Fruit fly (Drosophila melanogaster): ENCODE data around the gene CG6678.
A peak's percentile ranks its signal among the peaks of the same experiment; 100 is the strongest.

Gene CG6678

dm6 chr3R:21849988-21850460 is 36.8 kb upstream of the CG6678 start (continued):
- peak; percentile 21 for TF ChIP-seq CG18619 (GFP tag; optimal IDR thresholded peaks at IDR 0.05)
- no peak for TF ChIP-seq sr (GFP tag; IDR thresholded peaks at IDR 0.05)
- no peak for TF ChIP-seq CG5953 (GFP tag; IDR thresholded peaks at IDR 0.05)
- peak; percentile 27 for TF ChIP-seq Lhr (GFP tag; optimal IDR thresholded peaks at IDR 0.05)
- TF ChIP-seq CG31224 (GFP tag; IDR thresholded peaks at IDR 0.05), result no peak
- no peak for TF ChIP-seq CG4360 (GFP tag; IDR thresholded peaks at IDR 0.05)
- no peak for TF ChIP-seq CG6791 (GFP tag; IDR thresholded peaks at IDR 0.05; ENCODE audit: partially characterized antibody)
- TF ChIP-seq Poxn (GFP tag; IDR thresholded peaks at IDR 0.05), result no peak
- peak; percentile 36 for TF ChIP-seq CG9609 (GFP tag; optimal IDR thresholded peaks at IDR 0.05)
- peak; percentile 3 for TF ChIP-seq CG10431 (GFP tag; optimal IDR thresholded peaks at IDR 0.05)
- TF ChIP-seq CG4617 (GFP tag; optimal IDR thresholded peaks at IDR 0.05; ENCODE audit: borderline replicate concordance), result no peak
- peak; percentile 47 for TF ChIP-seq CG30431 (GFP tag; optimal IDR thresholded peaks at IDR 0.05)
- peak; percentile 33 for TF ChIP-seq pnt (GFP tag; optimal IDR thresholded peaks at IDR 0.05)
- TF ChIP-seq Awh (GFP tag; IDR thresholded peaks at IDR 0.05), result peak; percentile 49; the same call in 1 of the 2 replicates
- peak; percentile 64; the same call in 1 of the 3 replicates for TF ChIP-seq ken (GFP tag; IDR thresholded peaks at IDR 0.05)
- TF ChIP-seq fru (optimal IDR thresholded peaks at IDR 0.05), result no peak
- no peak for TF ChIP-seq fd3F (GFP tag; optimal IDR thresholded peaks at IDR 0.05)
- no peak for TF ChIP-seq disco-r (GFP tag; optimal IDR thresholded peaks at IDR 0.05)
- TF ChIP-seq ac (GFP tag; optimal IDR thresholded peaks at IDR 0.05), result no peak
- TF ChIP-seq fd102C (GFP tag; optimal IDR thresholded peaks at IDR 0.05), result no peak
- TF ChIP-seq CG14014 (GFP tag; IDR thresholded peaks at IDR 0.05), result no peak
- no peak for TF ChIP-seq CG12236 (GFP tag; optimal IDR thresholded peaks at IDR 0.05)
- no peak for TF ChIP-seq CG15073 (GFP tag; optimal IDR thresholded peaks at IDR 0.05)
- no peak for TF ChIP-seq E2f1 (GFP tag; IDR thresholded peaks at IDR 0.05)
- TF ChIP-seq Ada2b (GFP tag; IDR thresholded peaks at IDR 0.05), result 0 out of 2 replicates have a peak, but pooled peaks have one; percentile 18
- TF ChIP-seq CG17328 (GFP tag; IDR thresholded peaks at IDR 0.05), result peak; percentile 48
- TF ChIP-seq CG7556 (GFP tag; optimal IDR thresholded peaks at IDR 0.05), result peak; percentile 51
- TF ChIP-seq Hr78 (GFP tag; optimal IDR thresholded peaks at IDR 0.05), result peak in 1 of 2 experiments; percentile 26

- TF ChIP-seq ATbp (GFP tag; optimal IDR thresholded peaks at IDR 0.05) (no peak), CG31224 (GFP tag; IDR thresholded peaks at IDR 0.05) (no peak), gro (GFP tag; optimal IDR thresholded peaks at IDR 0.05) (no peak), Dad (GFP tag; optimal IDR thresholded peaks at IDR 0.05) (no peak), CG6683 (GFP tag; optimal IDR thresholded peaks at IDR 0.05) (no peak), CG17361 (GFP tag; IDR thresholded peaks at IDR 0.05) (no peak), chm (GFP tag; IDR thresholded peaks at IDR 0.05) (peak; percentile 30; the same call in 1 of the 2 replicates), pfk (GFP tag; optimal IDR thresholded peaks at IDR 0.05) (no peak), luna (GFP tag; optimal IDR thresholded peaks at IDR 0.05) (no peak), CG1792 (GFP tag; optimal IDR thresholded peaks at IDR 0.05) (no peak), CG7839 (tag; optimal IDR thresholded peaks at IDR 0.05) (no peak), HmgZ (tag; optimal IDR thresholded peaks at IDR 0.05) (no peak), amos (GFP tag; IDR thresholded peaks at IDR 0.05; ENCODE audit: partially characterized antibody) (no peak), CG12071 (GFP tag; optimal IDR thresholded peaks at IDR 0.05) (no peak), CG4360 (GFP tag; IDR thresholded peaks at IDR 0.05) (peak; percentile 90), CG7357 (GFP tag; IDR thresholded peaks at IDR 0.05) (no peak), Antp (GFP tag; optimal IDR thresholded peaks at IDR 0.05) (no peak), sima (GFP tag; optimal IDR thresholded peaks at IDR 0.05) (no peak), Oaz (GFP tag; IDR thresholded peaks at IDR 0.05) (no peak), NFAT (GFP tag; IDR thresholded peaks at IDR 0.05) (no peak), ap (GFP tag; IDR thresholded peaks at IDR 0.05) (0 out of 2 replicates have a peak, but pooled peaks have one; percentile 6), ken (GFP tag; IDR thresholded peaks at IDR 0.05) (no peak), dimm (GFP tag; IDR thresholded peaks at IDR 0.05) (no peak), CG13424 (tag; optimal IDR thresholded peaks at IDR 0.05) (no peak)
Observed at dm6 chr3R:21851592-21852578, 34.9 kb upstream of the CG6678 start.
